Worm (Caenorhabditis elegans): ENCODE measurements around the gene C25H3.14.

Gene C25H3.14

ce11 chrII:5698254-5698653 lies 3.4 kb downstream of the C25H3.14 start:
- no peak for TF ChIP-seq zag-1 (tag; optimal IDR thresholded peaks at IDR 0.05)
- TF ChIP-seq lin-15B (tag; optimal IDR thresholded peaks at IDR 0.05), result no peak
- TF ChIP-seq nhr-67 (tag; optimal IDR thresholded peaks at IDR 0.05), result no peak
- peak; percentile 42 for TF ChIP-seq pqm-1 (tag; optimal IDR thresholded peaks at IDR 0.05)
- TF ChIP-seq skn-1 (tag; optimal IDR thresholded peaks at IDR 0.05), result no peak
- peak; percentile 12 for TF ChIP-seq snpc-4 (tag; optimal IDR thresholded peaks at IDR 0.05)
- TF ChIP-seq fkh-10 (GFP tag; optimal IDR thresholded peaks at IDR 0.05), result no peak
- TF ChIP-seq nhr-43 (tag; optimal IDR thresholded peaks at IDR 0.05; ENCODE audit: poor library complexity, severe bottlenecking), result no peak
- peak; percentile 58 for TF ChIP-seq elt-2 (tag; optimal IDR thresholded peaks at IDR 0.05)
- TF ChIP-seq ceh-9 (tag; optimal IDR thresholded peaks at IDR 0.05), result no peak
- TF ChIP-seq pha-4 (tag; optimal IDR thresholded peaks at IDR 0.05), result peak; percentile 52
- TF ChIP-seq ceh-16 (tag; optimal IDR thresholded peaks at IDR 0.05), result no peak
- no peak for TF ChIP-seq nhr-77 (tag; optimal IDR thresholded peaks at IDR 0.05)

- TF ChIP-seq aly-2 (tag; optimal IDR thresholded peaks at IDR 0.05) (no peak), fos-1 (tag; optimal IDR thresholded peaks at IDR 0.05) (no peak), egl-5 (tag; optimal IDR thresholded peaks at IDR 0.05) (peak; percentile 74), mml-1 (tag; optimal IDR thresholded peaks at IDR 0.05) (no peak), eor-1 (tag; optimal IDR thresholded peaks at IDR 0.05) (no peak), lin-39 (tag; optimal IDR thresholded peaks at IDR 0.05) (no peak)
Observed at ce11 chrII:5698869-5699268, 4.0 kb downstream of the C25H3.14 start, which contains the start of the genes C25H3.10 and C25H3.1. C25H3.10 (minus strand) TSS chrII:5698969. C25H3.1 (plus strand) TSS chrII:5699071.

ce11 chrII:5701485-5701884 lies 6.6 kb downstream of the C25H3.14 start:
- TF ChIP-seq nhr-43 (tag; optimal IDR thresholded peaks at IDR 0.05; ENCODE audit: poor library complexity, severe bottlenecking) (peak; percentile 68), nfya-1 (tag; optimal IDR thresholded peaks at IDR 0.05; ENCODE audit: insufficient read depth) (peak; percentile 78), fkh-10 (GFP tag; optimal IDR thresholded peaks at IDR 0.05) (no peak), sea-2 (GFP tag; optimal IDR thresholded peaks at IDR 0.05) (no peak), skn-1 (tag; optimal IDR thresholded peaks at IDR 0.05) (peak; percentile 26), hmg-11 (tag; optimal IDR thresholded peaks at IDR 0.05) (peak; percentile 39), ceh-28 (tag; optimal IDR thresholded peaks at IDR 0.05) (peak; percentile 14), tbx-2 (tag; optimal IDR thresholded peaks at IDR 0.05) (peak; percentile 38), jun-1 (tag; optimal IDR thresholded peaks at IDR 0.05) (no peak), R02D3.7 (tag; optimal IDR thresholded peaks at IDR 0.05) (peak; percentile 50), nhr-23 (tag; optimal IDR thresholded peaks at IDR 0.05) (peak; percentile 81), elt-3 (tag; optimal IDR thresholded peaks at IDR 0.05) (no peak), aly-2 (tag; optimal IDR thresholded peaks at IDR 0.05) (peak; percentile 81), lin-39 (tag; optimal IDR thresholded peaks at IDR 0.05) (peak; percentile 10), elt-2 (tag; optimal IDR thresholded peaks at IDR 0.05) (peak; percentile 71), lin-15B (tag; optimal IDR thresholded peaks at IDR 0.05) (peak; percentile 29), nhr-76 (tag; optimal IDR thresholded peaks at IDR 0.05) (no peak), ama-1 (optimal IDR thresholded peaks at IDR 0.05) (peak; percentile 96), ceh-82 (tag; optimal IDR thresholded peaks at IDR 0.05) (peak; percentile 40), eor-1 (tag; optimal IDR thresholded peaks at IDR 0.05) (no peak), nhr-12 (tag; optimal IDR thresholded peaks at IDR 0.05) (no peak), mml-1 (tag; optimal IDR thresholded peaks at IDR 0.05) (no peak), pha-4 (tag; optimal IDR thresholded peaks at IDR 0.05) (peak; percentile 42), egl-5 (tag; optimal IDR thresholded peaks at IDR 0.05) (no peak), nhr-77 (tag; optimal IDR thresholded peaks at IDR 0.05) (peak; percentile 41), ceh-16 (tag; optimal IDR thresholded peaks at IDR 0.05) (no peak), snpc-4 (tag; optimal IDR thresholded peaks at IDR 0.05) (peak; percentile 99), ztf-4 (tag; optimal IDR thresholded peaks at IDR 0.05) (no peak), pqm-1 (tag; optimal IDR thresholded peaks at IDR 0.05) (peak; percentile 40), unc-39 (tag; optimal IDR thresholded peaks at IDR 0.05) (no peak), nhr-25 (tag; optimal IDR thresholded peaks at IDR 0.05) (peak; percentile 59), nhr-237 (tag; optimal IDR thresholded peaks at IDR 0.05) (no peak), lsy-12 (tag; optimal IDR thresholded peaks at IDR 0.05) (peak; percentile 0), ZK546.5 (tag; optimal IDR thresholded peaks at IDR 0.05) (no peak)
